Fruit fly (Drosophila melanogaster): ENCODE measurements around the gene Hmr.

DNA sequence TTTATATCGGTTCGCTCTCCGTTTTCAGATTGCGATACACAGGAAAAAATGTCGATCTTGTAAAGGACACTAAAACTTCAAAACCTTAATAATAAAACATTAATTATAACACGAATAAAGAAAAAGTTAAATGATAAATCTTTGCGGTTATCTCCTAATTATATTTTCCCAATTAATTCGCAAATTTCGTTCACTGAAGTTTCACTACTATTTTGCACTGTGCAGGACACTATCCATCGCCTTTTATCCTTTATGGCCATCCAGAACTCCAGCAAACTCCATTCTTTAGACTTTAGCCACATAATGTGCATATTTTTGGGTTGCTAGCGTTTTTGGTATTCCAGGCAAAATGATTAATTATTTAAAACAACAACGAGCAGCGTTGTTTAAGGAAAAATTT, 46.6 kb downstream of the Hmr start:
- peak; percentile 11 for TF ChIP-seq CG8159 (tag; optimal IDR thresholded peaks at IDR 0.05)
- TF ChIP-seq D1 (tag; optimal IDR thresholded peaks at IDR 0.05) = no peak
- no peak for TF ChIP-seq Pif1A (GFP tag; optimal IDR thresholded peaks at IDR 0.05)
- TF ChIP-seq CG8301 (tag; optimal IDR thresholded peaks at IDR 0.05) = no peak
- TF ChIP-seq CG14655 (GFP tag; optimal IDR thresholded peaks at IDR 0.05) = no peak
- no peak for TF ChIP-seq EcR (GFP tag; optimal IDR thresholded peaks at IDR 0.05)
- TF ChIP-seq CG15710 (tag; optimal IDR thresholded peaks at IDR 0.05) = no peak
- no peak for TF ChIP-seq CG32121 (GFP tag; IDR thresholded peaks at IDR 0.05)
- TF ChIP-seq Pif1B (GFP tag; optimal IDR thresholded peaks at IDR 0.05) = no peak
- no peak for TF ChIP-seq fd96Ca (GFP tag; IDR thresholded peaks at IDR 0.05)
